Fruit fly (Drosophila melanogaster) whole organism, embryonic: ENCODE results near the gene Elo68alpha.
A peak's percentile ranks its signal among the peaks of the same experiment; 100 is the strongest.

ENCODE experiments used
- Adf1 ChIP-seq: fragments of 200-800 bp; sonication (Bioruptor generic); IDR thresholded peaks from 2 replicates; pipeline ENCODE4 v1.3.6; 2022; ENCODE audit warnings: missing biosample characterization, missing genetic modification characterization
- Atf6 ChIP-seq: fragments of 200-800 bp; sonication (Bioruptor generic); IDR thresholded peaks from 2 replicates; pipeline ENCODE4 v1.3.6; 2022; ENCODE audit warnings: missing biosample characterization, missing genetic modification characterization
- Awh ChIP-seq: fragments of 200-800 bp; sonication (Bioruptor generic); IDR thresholded peaks from 2 replicates; pipeline ENCODE4, ENCODE4 v1.3.6; 2022; ENCODE audit warnings: missing biosample characterization, missing genetic modification characterization
- CG10979 ChIP-seq: fragments of 200-800 bp; sonication (Bioruptor generic); optimal IDR thresholded peaks from 2 replicates; lab custom pipeline; 2018; ENCODE audit warnings: missing biosample characterization, mild to moderate bottlenecking, missing genetic modification characterization, moderate library complexity
- CG11696 ChIP-seq: fragments of 200-800 bp; sonication (Bioruptor generic); IDR thresholded peaks from 2 replicates; pipeline ENCODE4 v1.3.6; 2022; ENCODE audit warnings: missing biosample characterization, missing genetic modification characterization
- CG13296 ChIP-seq: fragments of 200-800 bp; sonication (Bioruptor generic); optimal IDR thresholded peaks from 3 replicates; lab custom pipeline; 2018; ENCODE audit warnings: missing biosample characterization, mild to moderate bottlenecking, missing genetic modification characterization
- CG14014 ChIP-seq: fragments of 200-800 bp; sonication (Bioruptor generic); IDR thresholded peaks from 2 replicates; pipeline ENCODE4 v1.3.6; 2022; ENCODE audit warnings: missing biosample characterization, missing genetic modification characterization
- CG15011 ChIP-seq: fragments of 200-800 bp; sonication (Bioruptor generic); optimal IDR thresholded peaks from 3 replicates; lab custom pipeline; 2018; ENCODE audit warnings: missing biosample characterization, mild to moderate bottlenecking, missing genetic modification characterization
- CG16779 ChIP-seq: fragments of 200-800 bp; sonication (Bioruptor generic); IDR thresholded peaks from 2 replicates; pipeline ENCODE4 v1.3.6; 2022; ENCODE audit warnings: missing biosample characterization, missing genetic modification characterization
- CG18476 ChIP-seq: fragments of 200-800 bp; sonication (Bioruptor generic); optimal IDR thresholded peaks from 2 replicates; lab custom pipeline; 2016; ENCODE audit warnings: missing biosample characterization, mild to moderate bottlenecking, missing genetic modification characterization
- CG2199 ChIP-seq: fragments of 200-800 bp; sonication (Bioruptor generic); IDR thresholded peaks from 3 replicates; pipeline ENCODE4 v1.3.6; 2022; ENCODE audit warnings: missing biosample characterization, missing genetic modification characterization
- CG2678 ChIP-seq: fragments of 200-800 bp; sonication (Bioruptor generic); optimal IDR thresholded peaks from 3 replicates; lab custom pipeline; 2019; ENCODE audit warnings: missing biosample characterization, mild to moderate bottlenecking, missing genetic modification characterization, moderate library complexity
- CG32772 ChIP-seq: fragments of 200-800 bp; sonication (Bioruptor generic); IDR thresholded peaks from 2 replicates; pipeline ENCODE4 v1.3.6; 2022; ENCODE audit warnings: missing biosample characterization, missing genetic modification characterization
- CG33557 ChIP-seq: fragments of 200-800 bp; sonication (Bioruptor generic); optimal IDR thresholded peaks from 2 replicates; lab custom pipeline; 2019; ENCODE audit warnings: missing biosample characterization, mild to moderate bottlenecking, missing genetic modification characterization, moderate library complexity
- CG42726 ChIP-seq: fragments of 200-800 bp; sonication (Bioruptor generic); IDR thresholded peaks from 2 replicates; pipeline ENCODE4 v1.3.6; 2022; ENCODE audit warnings: missing biosample characterization, missing genetic modification characterization; ENCODE audit not compliant: partially characterized antibody
- CG6683 ChIP-seq: fragments of 200-800 bp; sonication (Bioruptor generic); optimal IDR thresholded peaks from 2 replicates; lab custom pipeline; 2017; ENCODE audit warnings: missing biosample characterization, mild to moderate bottlenecking, missing genetic modification characterization, missing genetic modification reagents
- CG7786 ChIP-seq: fragments of 200-800 bp; sonication (Bioruptor generic); optimal IDR thresholded peaks from 2 replicates; lab custom pipeline; 2016; ENCODE audit warnings: missing biosample characterization, missing genetic modification characterization
- CoRest ChIP-seq: fragments of 200-800 bp; sonication (Bioruptor generic); optimal IDR thresholded peaks from 3 replicates; lab custom pipeline; 2018; ENCODE audit warnings: missing biosample characterization, mild to moderate bottlenecking, missing genetic modification characterization, moderate library complexity
- Fer3 ChIP-seq: fragments of 200-800 bp; sonication (Bioruptor generic); optimal IDR thresholded peaks from 2 replicates; lab custom pipeline; 2018; ENCODE audit warnings: missing biosample characterization, mild to moderate bottlenecking, missing genetic modification characterization, moderate library complexity
- H15 ChIP-seq: fragments of 200-800 bp; sonication (Bioruptor generic); IDR thresholded peaks from 3 replicates; pipeline ENCODE4 v1.3.6; 2022; ENCODE audit warnings: missing biosample characterization, missing genetic modification characterization
- Hr78 ChIP-seq, 2 experiments: fragments of 200-800 bp in 1 of 2; fragments of >200 bp in 1 of 2; sonication (Bioruptor generic) in 1 of 2; optimal IDR thresholded peaks; 2 replicates each; lab custom pipeline; 2017 to 2019; ENCODE audit warnings: missing biosample characterization in 2 of 2, missing genetic modification characterization in 2 of 2, mild to moderate bottlenecking in 1 of 2, moderate library complexity in 1 of 2
- Med ChIP-seq: fragments of 200-800 bp; sonication (Bioruptor generic); peaks from one replicate; lab custom pipeline; 2016; ENCODE audit warnings: missing biosample characterization, missing genetic modification characterization, mild to moderate bottlenecking, inconsistent platforms, moderate library complexity
- Nf-YB ChIP-seq: fragments of 200-800 bp; sonication (Bioruptor generic); optimal IDR thresholded peaks from 3 replicates; lab custom pipeline; 2019; ENCODE audit warnings: missing biosample characterization, mild to moderate bottlenecking, missing genetic modification characterization, moderate library complexity
- Ssrp ChIP-seq: fragments of 200-800 bp; sonication (Bioruptor generic); optimal IDR thresholded peaks from 2 replicates; lab custom pipeline; 2018; ENCODE audit warnings: missing biosample characterization, mild to moderate bottlenecking, missing genetic modification characterization, moderate library complexity
- Xrp1 ChIP-seq: fragments of 200-800 bp; sonication (Bioruptor generic); IDR thresholded peaks from 2 replicates; pipeline ENCODE4 v1.3.6; 2022; ENCODE audit warnings: missing biosample characterization, missing genetic modification characterization
- ato ChIP-seq: fragments of 200-800 bp; sonication (Bioruptor generic); IDR thresholded peaks from 2 replicates; pipeline ENCODE4 v1.3.6; 2022; ENCODE audit warnings: missing biosample characterization, missing genetic modification characterization; ENCODE audit not compliant: partially characterized antibody
- chinmo ChIP-seq: fragments of 200-800 bp; sonication (Bioruptor generic); IDR thresholded peaks from 4 replicates; pipeline ENCODE4 v1.3.6; 2022; ENCODE audit warnings: missing biosample characterization, missing genetic modification characterization; ENCODE audit not compliant: partially characterized antibody
- chn ChIP-seq: fragments of 200-800 bp; sonication (Bioruptor generic); optimal IDR thresholded peaks from 2 replicates; lab custom pipeline; 2016; ENCODE audit warnings: missing biosample characterization, missing genetic modification characterization
- dm ChIP-seq: fragments of 200-800 bp; sonication (Bioruptor generic); optimal IDR thresholded peaks from 3 replicates; lab custom pipeline; 2016; ENCODE audit warnings: missing biosample characterization, missing genetic modification characterization
- exex ChIP-seq: fragments of 200-800 bp; sonication (Bioruptor generic); optimal IDR thresholded peaks from 4 replicates; lab custom pipeline; 2018; ENCODE audit warnings: missing biosample characterization, mild to moderate bottlenecking, missing genetic modification characterization, moderate library complexity
- ftz-f1 ChIP-seq: fragments of 200-800 bp; sonication (Bioruptor generic); optimal IDR thresholded peaks from 2 replicates; lab custom pipeline; 2016; ENCODE audit warnings: missing biosample characterization, missing genetic modification characterization
- gce ChIP-seq: fragments of 200-800 bp; sonication (Bioruptor generic); IDR thresholded peaks from 3 replicates; pipeline ENCODE4 v1.3.6; 2022; ENCODE audit warnings: missing biosample characterization, missing genetic modification characterization
- gem ChIP-seq: fragments of 200-800 bp; sonication (Bioruptor generic); optimal IDR thresholded peaks from 2 replicates; lab custom pipeline; 2019; ENCODE audit warnings: missing biosample characterization, mild to moderate bottlenecking, missing genetic modification characterization, moderate library complexity
- grn ChIP-seq: fragments of 200-800 bp; sonication (Bioruptor generic); optimal IDR thresholded peaks from 3 replicates; lab custom pipeline; 2017; ENCODE audit warnings: missing biosample characterization, missing genetic modification characterization
- kay ChIP-seq: fragments of 200-800 bp; sonication (Bioruptor generic); optimal IDR thresholded peaks from 2 replicates; lab custom pipeline; 2016; ENCODE audit warnings: missing biosample characterization, missing genetic modification characterization
- kni ChIP-seq: fragments of 200-800 bp; sonication (Bioruptor generic); optimal IDR thresholded peaks from 3 replicates; lab custom pipeline; 2017; ENCODE audit warnings: mild to moderate bottlenecking, missing biosample characterization, missing genetic modification reagents, missing genetic modification characterization
- lab ChIP-seq: fragments of 200-800 bp; sonication (Bioruptor generic); optimal IDR thresholded peaks from 3 replicates; lab custom pipeline; 2017; ENCODE audit warnings: missing biosample characterization, missing genetic modification characterization, mild to moderate bottlenecking, moderate library complexity, missing genetic modification reagents
- maf-S ChIP-seq: fragments of 200-800 bp; sonication (Bioruptor generic); optimal IDR thresholded peaks from 2 replicates; lab custom pipeline; 2016; ENCODE audit warnings: missing biosample characterization, missing genetic modification characterization
- mirr ChIP-seq: fragments of 200-800 bp; sonication (Bioruptor generic); optimal IDR thresholded peaks from 3 replicates; lab custom pipeline; 2018; ENCODE audit warnings: missing biosample characterization, mild to moderate bottlenecking, missing genetic modification characterization
- nerfin-2 ChIP-seq: fragments of 200-800 bp; sonication (Bioruptor generic); IDR thresholded peaks from 2 replicates; pipeline ENCODE4 v1.3.6; 2022; ENCODE audit warnings: missing biosample characterization, missing genetic modification characterization; ENCODE audit not compliant: partially characterized antibody
- repo ChIP-seq: fragments of 200-800 bp; sonication (Bioruptor generic); optimal IDR thresholded peaks from 2 replicates; lab custom pipeline; 2016; ENCODE audit warnings: missing biosample characterization, missing genetic modification characterization
- seq ChIP-seq: fragments of 200-800 bp; sonication (Bioruptor generic); IDR thresholded peaks from 2 replicates; pipeline ENCODE4 v1.3.6; 2022; ENCODE audit warnings: missing biosample characterization, missing genetic modification characterization
- shn ChIP-seq: fragments of 200-800 bp; sonication (Bioruptor generic); optimal IDR thresholded peaks from 3 replicates; lab custom pipeline; 2016; ENCODE audit warnings: missing biosample characterization, missing genetic modification characterization
- tgo ChIP-seq: fragments of 200-800 bp; sonication (Bioruptor generic); IDR thresholded peaks from 3 replicates; pipeline ENCODE4 v1.3.6; 2022; ENCODE audit warnings: missing biosample characterization, missing genetic modification characterization
- usp ChIP-seq: fragments of >200 bp; optimal IDR thresholded peaks from 2 replicates; lab custom pipeline; 2017; ENCODE audit warnings: missing biosample characterization, missing genetic modification characterization
- vnd ChIP-seq: fragments of 200-800 bp; sonication (Bioruptor generic); IDR thresholded peaks from 3 replicates; pipeline ENCODE4 v1.3.6; 2022; ENCODE audit warnings: missing biosample characterization, missing genetic modification characterization; ENCODE audit not compliant: partially characterized antibody
- zen ChIP-seq: fragments of 200-800 bp; sonication (Bioruptor generic); optimal IDR thresholded peaks from 3 replicates; lab custom pipeline; 2018; ENCODE audit warnings: missing biosample characterization, mild to moderate bottlenecking, missing genetic modification characterization, moderate library complexity

Elo68alpha gene

DNA sequence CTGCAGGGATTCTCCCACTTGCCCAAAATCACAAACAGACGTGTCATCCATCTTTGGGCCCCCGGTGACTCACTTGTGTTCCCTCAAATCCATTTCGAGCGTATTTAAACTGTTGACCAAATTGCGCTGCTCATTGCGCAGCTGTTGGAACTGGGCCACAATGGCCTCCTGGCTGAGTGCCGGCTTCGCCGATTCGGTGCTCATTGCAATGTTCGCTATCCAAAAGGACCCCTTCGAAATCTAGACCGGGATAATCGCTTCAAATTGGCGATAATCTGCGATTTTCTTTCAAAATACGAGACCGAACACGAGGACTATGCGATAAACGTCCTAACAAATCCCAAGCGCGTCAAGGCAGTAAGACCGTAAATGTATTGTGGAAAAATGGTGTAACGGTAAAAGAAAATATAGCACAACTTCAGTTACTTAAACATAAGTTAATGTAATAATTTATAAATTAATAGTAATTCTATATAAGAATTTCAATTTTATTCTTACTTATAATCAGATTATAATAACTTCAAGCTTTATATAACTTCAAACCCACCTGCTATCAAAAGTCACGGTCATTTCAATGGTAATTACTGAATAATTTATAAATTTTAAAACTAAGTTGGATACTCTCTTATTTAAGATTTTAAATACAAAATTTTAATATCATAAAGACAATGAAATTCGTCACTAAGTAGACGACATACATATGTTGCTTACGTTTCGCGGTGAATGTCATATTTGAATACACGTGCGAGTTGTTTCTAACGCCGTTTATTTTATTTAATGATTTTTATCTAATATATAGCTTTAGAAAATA, 28.6 kb downstream of the Elo68alpha start, which contains the start of the genes Pfdn2 and Noc1 (continued):
- TF ChIP-seq chn (GFP tag; lab: Kevin White, UChicago) (no peak), repo (GFP tag; lab: Kevin White, UChicago) (no peak), CG33557 (peak; percentile 30), Atf6 (no peak), seq (no peak), usp (no peak), tgo (GFP tag; lab: Robert Waterston, UW) (peak; percentile 41; the same call in 2 of the 3 replicates), CG16779 (GFP tag; lab: Robert Waterston, UW) (no peak), Awh (GFP tag; lab: Robert Waterston, UW) (0 out of 2 replicates have a peak, but pooled peaks have one; percentile 15), CG18476 (GFP tag; lab: Kevin White, UChicago) (no peak), CG42726 (GFP tag; lab: Robert Waterston, UW) (no peak), zen (no peak), gce (GFP tag; lab: Robert Waterston, UW) (no peak), CoRest (tag; lab: Kevin White, UChicago) (peak; percentile 80), kay (GFP tag; lab: Kevin White, UChicago) (no peak), CG7786 (GFP tag; lab: Kevin White, UChicago) (no peak), CG10979 (peak; percentile 33), vnd (0 out of 3 replicates have a peak, but pooled peaks have one; percentile 12), CG32772 (peak; percentile 55), Nf-YB (GFP tag; lab: Kevin White, UChicago) (no peak), Fer3 (tag; lab: Kevin White, UChicago) (peak; percentile 20)

DNA sequence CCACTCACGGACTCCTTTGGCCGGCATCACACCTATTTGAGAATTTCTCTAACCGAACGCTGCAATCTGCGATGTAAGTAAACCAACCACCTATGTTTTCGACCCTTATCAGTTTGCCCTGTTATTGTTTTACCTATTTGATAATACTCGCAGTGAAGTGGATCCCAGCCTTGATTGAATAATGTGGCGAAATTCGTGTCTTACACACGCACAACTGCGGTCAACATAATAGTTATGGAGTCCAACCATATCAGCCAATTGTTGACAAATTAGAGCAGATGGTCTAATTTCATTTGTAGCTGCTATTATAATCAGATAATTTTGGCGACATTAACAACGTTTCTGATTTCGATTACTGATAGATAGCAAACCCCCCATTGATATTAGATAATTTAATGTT, 31.8 kb downstream of the Elo68alpha start:
- TF ChIP-seq mirr (GFP tag; lab: Kevin White, UChicago): peak; percentile 79
- TF ChIP-seq grn (GFP tag; lab: Kevin White, UChicago): peak; percentile 30
- peak; percentile 79 for TF ChIP-seq exex (tag; lab: Kevin White, UChicago)
- no peak for TF ChIP-seq CG2678
- TF ChIP-seq CG14014: no peak
- TF ChIP-seq Med: peak; percentile 18
- TF ChIP-seq CG11696 (GFP tag; lab: Robert Waterston, UW): peak; percentile 83
- 0 out of 2 replicates have a peak, but pooled peaks have one; percentile 27 for TF ChIP-seq nerfin-2 (GFP tag; lab: Robert Waterston, UW)

DNA sequence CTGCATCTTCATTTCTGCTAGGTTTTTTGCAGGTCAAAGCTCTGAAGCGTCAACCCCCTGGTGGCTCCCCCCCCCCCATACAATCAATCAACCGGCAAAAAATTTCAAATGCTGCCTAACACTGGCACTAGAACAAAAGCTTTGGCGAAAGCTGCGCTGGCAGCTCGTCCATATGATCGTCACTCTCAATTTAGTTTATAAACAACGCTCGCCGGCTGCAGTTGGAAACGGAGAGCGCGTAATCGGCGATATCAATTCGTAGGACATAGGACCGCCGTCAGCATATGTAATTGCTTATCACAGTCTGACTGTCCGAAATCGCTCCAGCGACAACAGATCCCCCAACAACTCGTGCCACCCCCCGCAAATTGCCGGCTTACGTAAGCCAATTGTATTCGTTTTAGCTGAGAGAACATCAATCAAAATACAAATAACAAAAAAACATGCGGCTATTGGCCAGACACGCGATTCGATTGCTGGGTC, 32.4 kb downstream of the Elo68alpha start, which contains the start of gene Mocs1:
Gene Mocs1, plus strand, starts transcription at position 155 of the 483 bp plus-strand sequence.
- no peak for TF ChIP-seq CG18476 (GFP tag; lab: Kevin White, UChicago)
- no peak for TF ChIP-seq Ssrp (tag; lab: Kevin White, UChicago)
- peak in 1 of 2 experiments; percentile 98 for TF ChIP-seq Hr78 (GFP tag; optimal IDR thresholded peaks at IDR 0.05; lab: Kevin White, UChicago)
- TF ChIP-seq CG15011 (GFP tag; lab: Kevin White, UChicago): no peak
- no peak for TF ChIP-seq gem (tag; lab: Kevin White, UChicago)
- peak; percentile 48 for TF ChIP-seq Adf1 (GFP tag; lab: Robert Waterston, UW)
- no peak for TF ChIP-seq CG2199
- TF ChIP-seq Xrp1 (GFP tag; lab: Robert Waterston, UW): peak; percentile 28; the same call in 1 of the 2 replicates
- TF ChIP-seq kni (GFP tag; lab: Kevin White, UChicago): no peak
- no peak for TF ChIP-seq H15
- TF ChIP-seq zen: no peak
- no peak for TF ChIP-seq ato (GFP tag; lab: Robert Waterston, UW)
- no peak for TF ChIP-seq dm (GFP tag; lab: Kevin White, UChicago)
- TF ChIP-seq CG6683 (GFP tag; lab: Kevin White, UChicago): peak; percentile 2
- TF ChIP-seq CG13296 (GFP tag; lab: Kevin White, UChicago): peak; percentile 5
- no peak for TF ChIP-seq maf-S (GFP tag; lab: Kevin White, UChicago)
- peak; percentile 88; the same call in 3 of the 4 replicates for TF ChIP-seq chinmo
- TF ChIP-seq lab (GFP tag; lab: Kevin White, UChicago): peak; percentile 68
- no peak for TF ChIP-seq shn (GFP tag; lab: Kevin White, UChicago)
- peak; percentile 40 for TF ChIP-seq ftz-f1 (GFP tag; lab: Kevin White, UChicago)
